Worm (Caenorhabditis elegans): ENCODE data around the gene ttr-22.

The ttr-22 gene

DNA sequence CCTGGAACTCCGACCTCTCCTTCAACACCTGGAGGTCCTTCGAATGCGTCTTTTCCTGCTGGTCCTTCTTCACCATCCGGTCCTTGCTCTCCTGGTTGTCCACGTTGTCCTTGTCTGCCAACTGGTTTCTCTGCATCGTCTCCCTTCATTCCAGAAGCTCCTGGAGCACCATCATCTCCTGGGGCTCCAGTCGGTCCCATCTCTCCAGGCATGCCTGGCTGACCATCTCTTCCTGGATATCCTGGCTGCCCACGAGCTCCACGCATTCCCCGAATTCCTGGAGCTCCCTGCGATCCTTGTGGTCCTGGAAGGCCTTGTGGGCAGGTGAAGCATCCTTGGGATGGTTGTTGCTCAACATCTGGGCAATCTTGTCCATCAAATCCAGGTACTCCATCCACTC, 43.5 kb upstream of the ttr-22 start:
- no peak for TF ChIP-seq K09A11.1 (tag; optimal IDR thresholded peaks at IDR 0.05; ENCODE audit: insufficient read depth)
- peak; percentile 39 for TF ChIP-seq elt-4 (tag; optimal IDR thresholded peaks at IDR 0.05)

DNA sequence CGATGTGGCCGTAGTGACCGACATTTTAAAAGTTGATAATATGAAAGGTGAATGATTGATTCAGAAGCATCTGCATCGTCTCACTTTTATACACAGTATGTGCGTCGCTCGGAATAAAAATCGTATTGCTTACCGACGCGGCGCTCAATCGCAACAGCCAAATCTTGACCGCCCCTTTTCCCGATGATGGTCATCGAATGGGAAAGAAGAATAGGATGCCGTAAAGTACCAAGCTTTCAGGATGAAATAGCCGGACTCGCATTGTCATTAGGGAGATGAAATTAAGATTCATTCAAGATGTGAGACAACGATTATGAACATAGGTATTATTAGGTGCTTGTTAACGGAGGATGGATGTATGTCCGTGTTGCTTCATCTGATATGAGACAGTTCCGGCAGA, 42.7 kb upstream of the ttr-22 start, which contains the start of gene lon-3:
Gene lon-3, minus strand, starts transcription at position 101 of the 400 bp plus-strand sequence.
- TF ChIP-seq lim-6 (tag; optimal IDR thresholded peaks at IDR 0.05): no peak
- peak; percentile 4 for TF ChIP-seq rnt-1 (tag; optimal IDR thresholded peaks at IDR 0.05)

DNA sequence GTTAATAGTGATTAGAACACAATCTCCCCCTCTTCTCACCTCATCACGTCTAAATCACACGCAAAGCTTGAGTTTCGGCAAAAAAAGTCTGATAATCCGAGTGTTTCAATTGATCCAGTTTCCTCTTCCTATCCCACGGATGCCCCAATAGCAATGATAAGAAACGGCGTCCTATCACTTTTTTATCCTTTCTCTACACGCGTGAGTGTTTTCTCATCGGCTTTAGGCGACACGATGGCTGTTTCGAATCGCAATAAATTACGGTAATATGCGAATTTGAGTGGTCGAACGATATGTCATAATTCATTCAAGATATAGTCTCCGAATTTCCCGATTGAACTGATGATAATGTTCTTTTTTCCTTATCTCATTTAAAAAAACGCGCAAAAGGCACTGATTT, 41.8 kb upstream of the ttr-22 start:
- TF ChIP-seq ceh-45 (GFP tag; IDR thresholded peaks at IDR 0.05): no peak
- no peak for TF ChIP-seq rnt-1 (tag; optimal IDR thresholded peaks at IDR 0.05)
- no peak for TF ChIP-seq C38D4.7 (GFP tag; optimal IDR thresholded peaks at IDR 0.05)
- TF ChIP-seq C08G9.2 (tag; optimal IDR thresholded peaks at IDR 0.05): no peak
- no peak for TF ChIP-seq pat-9 (tag; optimal IDR thresholded peaks at IDR 0.05)
- TF ChIP-seq fkh-10 (GFP tag; optimal IDR thresholded peaks at IDR 0.05): no peak
- no peak for TF ChIP-seq hlh-13 (GFP tag; optimal IDR thresholded peaks at IDR 0.05)
- TF ChIP-seq pha-4 (tag; optimal IDR thresholded peaks at IDR 0.05): no peak
- no peak for TF ChIP-seq tbx-7 (tag; optimal IDR thresholded peaks at IDR 0.05)
- no peak for TF ChIP-seq ahr-1 (tag; optimal IDR thresholded peaks at IDR 0.05)
- TF ChIP-seq ceh-9 (tag; optimal IDR thresholded peaks at IDR 0.05): no peak
- TF ChIP-seq ceh-22 (tag; optimal IDR thresholded peaks at IDR 0.05): no peak
- TF ChIP-seq ceh-2 (tag; optimal IDR thresholded peaks at IDR 0.05): no peak

DNA sequence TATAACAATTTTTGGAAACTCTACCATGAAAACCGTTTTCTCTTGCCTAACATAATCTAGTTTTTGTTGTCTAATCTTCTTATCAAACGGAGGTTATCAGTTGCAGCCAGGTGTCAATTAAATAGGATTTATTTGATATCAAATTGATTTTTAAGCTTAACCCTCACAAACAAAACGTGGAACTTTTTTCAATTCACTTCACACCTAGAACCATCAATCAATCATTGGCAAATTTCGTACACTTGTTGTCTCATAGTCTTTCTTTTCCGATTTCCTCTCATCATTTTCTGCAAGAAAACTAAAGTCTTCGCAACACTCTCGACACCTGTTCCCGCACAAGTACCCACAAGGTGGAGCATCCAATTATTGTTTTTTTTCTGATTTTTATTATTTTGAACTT, 32.5 kb upstream of the ttr-22 start:
- TF ChIP-seq hlh-30 (tag; optimal IDR thresholded peaks at IDR 0.05; ENCODE audit: insufficient read depth) (no peak), odd-2 (tag; optimal IDR thresholded peaks at IDR 0.05) (no peak), ceh-18 (tag; optimal IDR thresholded peaks at IDR 0.05) (peak; percentile 19), pat-9 (tag; optimal IDR thresholded peaks at IDR 0.05) (no peak), elt-2 (tag; optimal IDR thresholded peaks at IDR 0.05) (peak; percentile 13)

DNA sequence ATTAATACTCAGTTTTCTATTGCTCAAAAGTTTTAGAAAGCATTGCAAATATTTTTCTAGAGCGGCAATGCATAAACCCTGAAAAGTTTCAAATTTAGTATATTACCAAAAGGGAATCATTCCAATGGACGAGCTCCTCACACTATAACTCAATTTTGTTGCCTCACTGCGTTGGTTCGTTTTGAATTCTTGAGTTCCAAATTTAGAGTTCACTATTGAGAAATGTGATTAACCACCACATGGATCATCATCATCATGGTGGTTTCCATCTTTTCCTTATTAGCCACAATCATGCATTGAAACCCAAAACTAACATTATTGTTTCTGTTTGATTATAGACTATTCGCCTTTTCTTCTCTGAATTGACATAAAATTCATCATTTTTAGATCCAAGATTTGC, 31.3 kb upstream of the ttr-22 start:
- TF ChIP-seq ceh-22 (tag; optimal IDR thresholded peaks at IDR 0.05): no peak
- TF ChIP-seq Y22D7AL.16 (tag; optimal IDR thresholded peaks at IDR 0.05): no peak
- peak; percentile 87 for TF ChIP-seq unc-42 (tag; optimal IDR thresholded peaks at IDR 0.05)

ce11 chrV:12211090-12211489, 30.1 kb upstream of the ttr-22 start:
- TF ChIP-seq unc-42 (tag; optimal IDR thresholded peaks at IDR 0.05) (peak; percentile 95), mec-3 (tag; optimal IDR thresholded peaks at IDR 0.05; ENCODE audit: borderline replicate concordance) (no peak), ceh-31 (tag; optimal IDR thresholded peaks at IDR 0.05) (peak; percentile 65)

ce11 chrV:12213027-12213426, 28.2 kb upstream of the ttr-22 start, which contains the start of gene vab-8:
TSS of gene vab-8 (plus strand) at chrV:12213327.
- TF ChIP-seq pha-4 (tag; optimal IDR thresholded peaks at IDR 0.05) (no peak), elt-2 (tag; optimal IDR thresholded peaks at IDR 0.05) (peak; percentile 26)

- TF ChIP-seq npax-4 (tag; optimal IDR thresholded peaks at IDR 0.05) (no peak), nfya-1 (tag; optimal IDR thresholded peaks at IDR 0.05) (peak; percentile 55), ahr-1 (tag; optimal IDR thresholded peaks at IDR 0.05) (no peak), tbx-2 (tag; optimal IDR thresholded peaks at IDR 0.05) (no peak), K09A11.1 (tag; optimal IDR thresholded peaks at IDR 0.05; ENCODE audit: insufficient read depth) (no peak), ceh-18 (tag; optimal IDR thresholded peaks at IDR 0.05) (peak; percentile 31), sox-4 (tag; optimal IDR thresholded peaks at IDR 0.05) (no peak), zip-5 (tag; optimal IDR thresholded peaks at IDR 0.05) (no peak), hlh-13 (GFP tag; optimal IDR thresholded peaks at IDR 0.05) (no peak), K02D7.2 (tag; optimal IDR thresholded peaks at IDR 0.05) (no peak), mec-3 (tag; optimal IDR thresholded peaks at IDR 0.05; ENCODE audit: borderline replicate concordance) (no peak), pax-1 (tag; optimal IDR thresholded peaks at IDR 0.05) (no peak), ceh-45 (GFP tag; IDR thresholded peaks at IDR 0.05) (no peak), unc-55 (GFP tag; optimal IDR thresholded peaks at IDR 0.05) (peak; percentile 64), pat-9 (tag; optimal IDR thresholded peaks at IDR 0.05) (peak; percentile 7), pag-3 (tag; optimal IDR thresholded peaks at IDR 0.05; ENCODE audit: borderline replicate concordance) (no peak), odd-2 (tag; optimal IDR thresholded peaks at IDR 0.05) (no peak), tbx-7 (tag; optimal IDR thresholded peaks at IDR 0.05) (no peak), madf-2 (tag; optimal IDR thresholded peaks at IDR 0.05) (no peak), C38D4.7 (GFP tag; optimal IDR thresholded peaks at IDR 0.05) (no peak), eyg-1 (tag; optimal IDR thresholded peaks at IDR 0.05) (no peak), lin-11 (tag; optimal IDR thresholded peaks at IDR 0.05) (no peak), dmd-4 (tag; optimal IDR thresholded peaks at IDR 0.05; ENCODE audit: borderline replicate concordance) (no peak), elt-4 (tag; optimal IDR thresholded peaks at IDR 0.05) (no peak)
These were observed 7.8 kb upstream of the ttr-22 start for ce11 chrV:12233425-12233824.
